Worm (Caenorhabditis elegans) whole organism, L1 larva: Measurements from ENCODE around the gene F02D8.9.

ENCODE experiments used
- ceh-90 ChIP-seq: sonication (generic microtip); optimal IDR thresholded peaks from 2 replicates; lab custom pipeline; 2016; ENCODE audit warnings: missing genetic modification characterization, missing compliant biosample characterization
- fos-1 ChIP-seq: fragments of 150-350 bp; optimal IDR thresholded peaks from 2 replicates; lab custom pipeline; 2014; ENCODE audit warnings: missing biosample characterization, missing genetic modification characterization
- lin-15B ChIP-seq: fragments of 150-350 bp; sonication (generic microtip); optimal IDR thresholded peaks from 3 replicates; lab custom pipeline; 2014; ENCODE audit warnings: missing biosample characterization, missing genetic modification characterization
- lir-3 ChIP-seq: sonication (generic microtip); optimal IDR thresholded peaks from 2 replicates; lab custom pipeline; 2016; ENCODE audit warnings: mild to moderate bottlenecking, missing genetic modification characterization, moderate library complexity, missing compliant biosample characterization; ENCODE audit not compliant: poor library complexity
- nhr-11 ChIP-seq: fragments of 150-350 bp; optimal IDR thresholded peaks from 2 replicates; lab custom pipeline; 2014; ENCODE audit warnings: missing biosample characterization, missing genetic modification characterization
- nhr-12 ChIP-seq: sonication (generic microtip); optimal IDR thresholded peaks from 2 replicates; lab custom pipeline; 2017; ENCODE audit warnings: missing biosample characterization, missing genetic modification characterization
- nhr-28 ChIP-seq: fragments of 150-350 bp; optimal IDR thresholded peaks from 2 replicates; lab custom pipeline; 2014; ENCODE audit warnings: missing biosample characterization, missing genetic modification characterization
- nhr-71 ChIP-seq: sonication (generic microtip); optimal IDR thresholded peaks from 2 replicates; lab custom pipeline; 2016; ENCODE audit warnings: mild to moderate bottlenecking, missing genetic modification characterization, moderate library complexity, missing compliant biosample characterization
- nhr-77 ChIP-seq: fragments of 150-350 bp; optimal IDR thresholded peaks from 2 replicates; lab custom pipeline; 2014; ENCODE audit warnings: missing biosample characterization, missing genetic modification characterization
- unc-98 ChIP-seq: fragments of 200-800 bp; sonication (Bioruptor generic); IDR thresholded peaks from 2 replicates; pipeline ENCODE4 v1.3.6; 2022; ENCODE audit warnings: missing genetic modification characterization, missing compliant biosample characterization
- xbp-1 ChIP-seq: sonication (generic microtip); optimal IDR thresholded peaks from 2 replicates; lab custom pipeline; 2016; ENCODE audit warnings: missing genetic modification characterization, missing compliant biosample characterization

- TF ChIP-seq nhr-12 (tag; lab: Kevin White, UChicago) (no peak), unc-98 (GFP tag; lab: Robert Waterston, UW) (no peak), xbp-1 (tag; lab: Kevin White, UChicago) (no peak), nhr-11 (tag; lab: Kevin White, UChicago) (no peak), fos-1 (tag; lab: Kevin White, UChicago) (no peak), lir-3 (tag; lab: Kevin White, UChicago) (no peak), nhr-28 (no peak), ceh-90 (no peak), nhr-71 (tag; lab: Kevin White, UChicago) (no peak), lin-15B (tag; lab: Kevin White, UChicago) (no peak), nhr-77 (no peak)
Measured at ce11 chrV:14949477-14949876, 6.1 kb downstream of the F02D8.9 start, which contains the start of gene hil-1.
